Worm (Caenorhabditis elegans) whole organism, L1 larva: ENCODE results near the gene C43C3.4.
A peak's percentile ranks its signal among the peaks of the same experiment; 100 is the strongest.

Experiments
- aha-1 ChIP-seq: fragments of 150-350 bp; optimal IDR thresholded peaks from 2 replicates; lab custom pipeline; 2014; ENCODE audit warnings: missing biosample characterization, missing genetic modification characterization
- ceh-8 ChIP-seq: fragments of 200-800 bp; sonication (Bioruptor generic); optimal IDR thresholded peaks from 2 replicates; lab custom pipeline; 2018; ENCODE audit warnings: mild to moderate bottlenecking, missing genetic modification characterization, moderate library complexity, missing compliant biosample characterization
- ceh-88 ChIP-seq: fragments of 200-800 bp; sonication (Bioruptor generic); IDR thresholded peaks from 2 replicates; pipeline ENCODE4 v1.3.6; 2022; ENCODE audit warnings: missing genetic modification characterization, missing compliant biosample characterization
- elt-2 ChIP-seq: sonication (generic microtip); optimal IDR thresholded peaks from 2 replicates; lab custom pipeline; 2016; ENCODE audit warnings: missing genetic modification characterization, mild to moderate bottlenecking, inconsistent platforms, missing compliant biosample characterization, missing genetic modification reagents
- lin-39 ChIP-seq: fragments of 150-350 bp; optimal IDR thresholded peaks from 2 replicates; lab custom pipeline; 2014; ENCODE audit warnings: missing biosample characterization, missing genetic modification reagents, missing genetic modification characterization
- mef-2 ChIP-seq: fragments of 150-350 bp; optimal IDR thresholded peaks from 2 replicates; lab custom pipeline; 2014; ENCODE audit warnings: missing biosample characterization, missing genetic modification characterization
- nhr-85 ChIP-seq: sonication (generic microtip); peaks from one replicate; lab custom pipeline; 2016; ENCODE audit warnings: missing genetic modification characterization, inconsistent platforms, missing compliant biosample characterization
- unc-62 ChIP-seq: fragments of 150-350 bp; optimal IDR thresholded peaks from 2 replicates; lab custom pipeline; 2014; ENCODE audit warnings: missing biosample characterization, missing genetic modification reagents, missing genetic modification characterization
- unc-86 ChIP-seq: sonication (generic microtip); optimal IDR thresholded peaks from 2 replicates; lab custom pipeline; 2016; ENCODE audit warnings: missing genetic modification characterization, missing compliant biosample characterization
- ztf-11 ChIP-seq, 2 experiments: sonication (generic microtip); optimal IDR thresholded peaks; 2 replicates each; lab custom pipeline; 2016 to 2017; ENCODE audit warnings: missing genetic modification characterization in 2 of 2, missing biosample characterization in 1 of 2, missing compliant biosample characterization in 1 of 2
- ztf-4 ChIP-seq: fragments of 150-350 bp; optimal IDR thresholded peaks from 2 replicates; lab custom pipeline; 2014; ENCODE audit warnings: missing biosample characterization, missing genetic modification characterization

DNA sequence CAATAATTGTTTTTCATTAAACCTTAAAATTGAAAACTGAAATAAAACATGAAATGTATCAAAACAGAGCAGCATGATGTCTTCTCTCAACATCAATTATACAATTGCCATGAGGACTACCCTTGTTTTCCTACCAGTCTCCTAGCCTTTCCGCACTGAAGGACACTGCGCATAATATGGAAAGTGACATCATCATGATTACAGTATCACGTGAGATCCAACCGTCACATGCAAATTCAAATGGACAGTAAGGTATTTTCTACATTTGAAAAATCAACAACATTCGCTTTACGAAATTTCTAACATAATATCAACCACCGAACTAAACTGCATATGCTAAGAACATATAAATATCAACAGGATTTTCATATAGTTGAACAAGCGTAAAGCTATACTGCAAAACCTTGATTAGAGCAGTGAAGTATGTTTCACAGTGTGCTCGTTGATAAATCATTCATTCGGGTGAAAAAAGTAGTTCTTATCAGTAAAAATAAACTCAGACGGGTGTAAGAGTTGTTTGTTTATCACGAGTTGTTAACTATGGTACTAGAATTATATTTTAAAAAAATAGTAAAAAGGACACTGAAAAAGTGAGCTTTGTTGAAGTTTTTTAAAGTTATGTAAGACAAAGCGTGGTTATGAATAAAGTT lies 35.7 kb downstream of the C43C3.4 start:
- TF ChIP-seq ceh-88 (GFP tag; lab: Robert Waterston, UW): 0 out of 2 replicates have a peak, but pooled peaks have one; percentile 26
- TF ChIP-seq aha-1: no peak
- no peak for TF ChIP-seq unc-86 (tag; lab: Kevin White, UChicago)
- TF ChIP-seq ztf-11 (tag; optimal IDR thresholded peaks at IDR 0.05; lab: Kevin White, UChicago): no peak
- peak; percentile 1 for TF ChIP-seq ztf-4 (tag; lab: Kevin White, UChicago)
- TF ChIP-seq nhr-85: peak; percentile 97
- no peak for TF ChIP-seq lin-39 (tag; lab: Kevin White, UChicago)
- TF ChIP-seq ceh-8 (GFP tag; lab: Kevin White, UChicago): peak; percentile 49
- peak; percentile 71 for TF ChIP-seq elt-2 (tag; lab: Kevin White, UChicago)
- no peak for TF ChIP-seq mef-2
- no peak for TF ChIP-seq unc-62 (GFP tag; lab: Kevin White, UChicago)
